Worm (Caenorhabditis elegans) whole organism, young adult: Measurements from ENCODE around the gene idpp-2.
A peak's percentile ranks its signal among the peaks of the same experiment; 100 is the strongest.

ENCODE experiments used
- B0019.2 ChIP-seq: fragments of 200-800 bp; sonication (Bioruptor generic); conservative IDR thresholded peaks from 2 replicates; pipeline ENCODE4 v1.3.6; 2022; ENCODE audit warnings: missing genetic modification reagents, missing genetic modification characterization, missing compliant biosample characterization
- F22D6.2 ChIP-seq: sonication (generic microtip); optimal IDR thresholded peaks from 2 replicates; lab custom pipeline; 2016; ENCODE audit warnings: mild to moderate bottlenecking, missing genetic modification characterization, missing compliant biosample characterization
- K11D2.4 ChIP-seq: fragments of 200-800 bp; sonication (Bioruptor generic); IDR thresholded peaks from 2 replicates; pipeline ENCODE4 v1.3.6; 2022; ENCODE audit warnings: missing genetic modification reagents, missing genetic modification characterization, missing compliant biosample characterization
- T07F8.4 ChIP-seq: sonication (generic microtip); optimal IDR thresholded peaks from 2 replicates; lab custom pipeline; 2016; ENCODE audit warnings: mild to moderate bottlenecking, missing genetic modification characterization, moderate library complexity, missing compliant biosample characterization
- Y53G8AR.9 ChIP-seq: fragments of 200-800 bp; sonication (Bioruptor generic); conservative IDR thresholded peaks from 2 replicates; pipeline ENCODE4 v1.3.6; 2022; ENCODE audit warnings: missing genetic modification reagents, missing genetic modification characterization, missing compliant biosample characterization
- Y67H2A.10 ChIP-seq: fragments of 200-800 bp; sonication (Bioruptor generic); conservative IDR thresholded peaks from 2 replicates; pipeline ENCODE4 v1.3.6; 2022; ENCODE audit warnings: missing genetic modification reagents, missing genetic modification characterization, missing compliant biosample characterization
- aptf-3 ChIP-seq: fragments of 200-800 bp; sonication (Bioruptor generic); IDR thresholded peaks from 2 replicates; pipeline ENCODE4 v1.3.6; 2022; ENCODE audit warnings: missing genetic modification characterization, missing compliant biosample characterization
- ccch-3 ChIP-seq: fragments of 200-800 bp; sonication (Bioruptor generic); optimal IDR thresholded peaks from 2 replicates; lab custom pipeline; 2018; ENCODE audit warnings: mild to moderate bottlenecking, missing genetic modification characterization, missing compliant biosample characterization
- cebp-1 ChIP-seq, 2 experiments: fragments of 200-800 bp in 1 of 2; sonication (Bioruptor generic) in 1 of 2; sonication (generic microtip) in 1 of 2; IDR thresholded peaks in 1 of 2; optimal IDR thresholded peaks in 1 of 2; 2 replicates each; pipeline versions ENCODE4 v1.3.6 to Lab custom; 2017 to 2022; ENCODE audit warnings: missing compliant biosample characterization in 2 of 2, missing genetic modification characterization in 2 of 2, mild to moderate bottlenecking in 1 of 2, missing genetic modification reagents in 1 of 2, moderate library complexity in 1 of 2
- ceh-40 ChIP-seq: fragments of 200-800 bp; sonication (Bioruptor generic); IDR thresholded peaks from 2 replicates; pipeline ENCODE4 v1.3.6; 2022; ENCODE audit warnings: missing genetic modification characterization, missing compliant biosample characterization
- chd-7 ChIP-seq: sonication (generic microtip); optimal IDR thresholded peaks from 2 replicates; lab custom pipeline; 2016; ENCODE audit warnings: mild to moderate bottlenecking, missing genetic modification characterization, moderate library complexity, missing compliant biosample characterization
- dox-1 ChIP-seq: fragments of 200-800 bp; sonication (Bioruptor generic); IDR thresholded peaks from 2 replicates; pipeline ENCODE4 v1.3.6; 2022; ENCODE audit warnings: missing genetic modification reagents, missing genetic modification characterization, missing compliant biosample characterization
- efl-1 ChIP-seq: fragments of 150-350 bp; optimal IDR thresholded peaks from 2 replicates; lab custom pipeline; 2014; ENCODE audit warnings: missing biosample characterization, missing genetic modification reagents, missing genetic modification characterization
- ekl-4 ChIP-seq: fragments of 200-800 bp; sonication (Bioruptor generic); IDR thresholded peaks from 2 replicates; pipeline ENCODE4 v1.3.6; 2022; ENCODE audit warnings: missing genetic modification reagents, missing genetic modification characterization, missing compliant biosample characterization
- fkh-3 ChIP-seq: sonication (generic microtip); optimal IDR thresholded peaks from 2 replicates; lab custom pipeline; 2016; ENCODE audit warnings: mild to moderate bottlenecking, missing genetic modification characterization, missing compliant biosample characterization
- hrde-1 ChIP-seq: sonication (generic microtip); optimal IDR thresholded peaks from 2 replicates; lab custom pipeline; 2016; ENCODE audit warnings: missing genetic modification characterization, mild to moderate bottlenecking, missing compliant biosample characterization, moderate library complexity, missing genotype, missing genetic modification reagents, borderline replicate concordance
- lin-35 ChIP-seq, 3 experiments: fragments of 150-350 bp in 2 of 3; sonication (generic microtip) in 1 of 3; optimal IDR thresholded peaks; 2 replicates each; lab custom pipeline; 2014 to 2018; ENCODE audit warnings: missing biosample characterization in 3 of 3, missing genetic modification characterization in 3 of 3, missing genetic modification reagents in 3 of 3
- lsl-1 ChIP-seq: fragments of 200-800 bp; sonication (Bioruptor generic); optimal IDR thresholded peaks from 2 replicates; lab custom pipeline; 2018; ENCODE audit warnings: mild to moderate bottlenecking, missing genetic modification characterization, moderate library complexity, missing compliant biosample characterization
- madf-10 ChIP-seq: sonication (generic microtip); optimal IDR thresholded peaks from 2 replicates; lab custom pipeline; 2016; ENCODE audit warnings: mild to moderate bottlenecking, missing genetic modification characterization, missing compliant biosample characterization
- madf-3 ChIP-seq: fragments of 200-800 bp; sonication (Bioruptor generic); IDR thresholded peaks from 2 replicates; pipeline ENCODE4 v1.3.6; 2022; ENCODE audit warnings: missing genetic modification reagents, missing genetic modification characterization, missing compliant biosample characterization
- madf-8 ChIP-seq: fragments of 200-800 bp; sonication (Bioruptor generic); conservative IDR thresholded peaks from 2 replicates; pipeline ENCODE4 v1.3.6; 2022; ENCODE audit warnings: missing genetic modification reagents, missing genetic modification characterization, missing compliant biosample characterization
- mcd-1 ChIP-seq: fragments of 200-800 bp; sonication (Bioruptor generic); IDR thresholded peaks from 2 replicates; pipeline ENCODE4 v1.3.6; 2022; ENCODE audit warnings: missing genetic modification reagents, missing genetic modification characterization, missing compliant biosample characterization
- nfya-2 ChIP-seq: fragments of 200-800 bp; sonication (Bioruptor generic); IDR thresholded peaks from 2 replicates; pipeline ENCODE4 v1.3.6; 2022; ENCODE audit warnings: missing genetic modification reagents, missing genetic modification characterization, missing compliant biosample characterization
- nfyb-1 ChIP-seq: fragments of 200-800 bp; sonication (Bioruptor generic); IDR thresholded peaks from 2 replicates; pipeline ENCODE4 v1.3.6; 2022; ENCODE audit warnings: missing genetic modification reagents, missing genetic modification characterization, missing compliant biosample characterization
- nhr-27 ChIP-seq: fragments of 200-800 bp; sonication (Bioruptor generic); optimal IDR thresholded peaks from 2 replicates; lab custom pipeline; 2018; ENCODE audit warnings: mild to moderate bottlenecking, missing genetic modification characterization, moderate library complexity, missing compliant biosample characterization
- nhr-80 ChIP-seq: sonication (generic microtip); optimal IDR thresholded peaks from 2 replicates; lab custom pipeline; 2016; ENCODE audit warnings: missing genetic modification characterization, missing compliant biosample characterization
- snpc-3.4 ChIP-seq: sonication (generic microtip); optimal IDR thresholded peaks from 2 replicates; lab custom pipeline; 2017; ENCODE audit warnings: missing genetic modification characterization, mild to moderate bottlenecking, missing compliant biosample characterization, antibody characterized with exemption, moderate library complexity, missing genotype, missing genetic modification reagents
- snpc-4 ChIP-seq, 5 experiments: fragments of 150-350 bp in 1 of 5; sonication (generic microtip) in 4 of 5; optimal IDR thresholded peaks; 2 replicates each; lab custom pipeline; 2014 to 2018; ENCODE audit warnings: missing genetic modification characterization in 5 of 5, missing biosample characterization in 3 of 5, antibody characterized with exemption in 2 of 5, mild to moderate bottlenecking in 2 of 5, missing compliant biosample characterization in 2 of 5, missing genotype in 2 of 5, moderate library complexity in 2 of 5, missing genetic modification reagents in 1 of 5
- somi-1 ChIP-seq: fragments of 200-800 bp; sonication (Bioruptor generic); optimal IDR thresholded peaks from 2 replicates; lab custom pipeline; 2018; ENCODE audit warnings: mild to moderate bottlenecking, missing genetic modification characterization, missing compliant biosample characterization
- sptf-2 ChIP-seq: fragments of 200-800 bp; sonication (Bioruptor generic); optimal IDR thresholded peaks from 2 replicates; lab custom pipeline; 2018; ENCODE audit warnings: mild to moderate bottlenecking, missing genetic modification characterization, missing compliant biosample characterization
- tbp1 ChIP-seq: fragments of 200-800 bp; sonication (Bioruptor generic); optimal IDR thresholded peaks from 2 replicates; lab custom pipeline; 2018; ENCODE audit warnings: mild to moderate bottlenecking, missing genetic modification characterization, missing compliant biosample characterization
- tbx-9 ChIP-seq: sonication (generic microtip); optimal IDR thresholded peaks from 2 replicates; lab custom pipeline; 2016; ENCODE audit warnings: borderline replicate concordance, missing genetic modification characterization, inconsistent platforms, missing compliant biosample characterization
- zfh-2 ChIP-seq: fragments of 200-800 bp; sonication (Bioruptor generic); conservative IDR thresholded peaks from 2 replicates; pipeline ENCODE4 v1.3.6; 2022; ENCODE audit warnings: missing genetic modification reagents, missing genetic modification characterization, missing compliant biosample characterization

idpp-2 gene

ce11 chrV:16067-16845 is 14.8 kb downstream of the idpp-2 start:
- TF ChIP-seq nhr-80: peak; percentile 37
- 0 out of 2 replicates have a peak, but pooled peaks have one; percentile 41 for TF ChIP-seq nfyb-1 (GFP tag; lab: Robert Waterston, UW)
- TF ChIP-seq mcd-1 (GFP tag; lab: Robert Waterston, UW): no peak
- TF ChIP-seq ekl-4 (GFP tag; lab: Robert Waterston, UW): no peak
- TF ChIP-seq Y67H2A.10 (GFP tag; lab: Robert Waterston, UW): no peak
- no peak for TF ChIP-seq ceh-40
- TF ChIP-seq B0019.2 (GFP tag; lab: Robert Waterston, UW): no peak
- no peak for TF ChIP-seq nfya-2 (GFP tag; lab: Robert Waterston, UW)
- TF ChIP-seq dox-1 (GFP tag; lab: Robert Waterston, UW): 0 out of 2 replicates have a peak, but pooled peaks have one; percentile 41
- TF ChIP-seq cebp-1 (GFP tag; IDR thresholded peaks at IDR 0.05; lab: Robert Waterston, UW): no peak
- TF ChIP-seq cebp-1 (tag; optimal IDR thresholded peaks at IDR 0.05; lab: Kevin White, UChicago): peak; percentile 27
- TF ChIP-seq madf-3 (GFP tag; lab: Robert Waterston, UW): no peak
- no peak for TF ChIP-seq sptf-2
- no peak for TF ChIP-seq nhr-27 (tag; lab: Kevin White, UChicago)
- TF ChIP-seq chd-7 (tag; lab: Kevin White, UChicago): no peak

ce11 chrV:20518-20917 is 19.1 kb downstream of the idpp-2 start, which contains the start of gene egl-8:
egl-8 (plus strand) TSS chrV:20818.
- TF ChIP-seq madf-8 (GFP tag; lab: Robert Waterston, UW) (no peak), lin-35 (GFP tag; optimal IDR thresholded peaks at IDR 0.05; lab: Kevin White, UChicago) (no peak), snpc-4 (GFP tag; optimal IDR thresholded peaks at IDR 0.05; lab: Kevin White, UChicago) (no peak), snpc-4 (tag; optimal IDR thresholded peaks at IDR 0.05; lab: Kevin White, UChicago) (no peak)

ce11 chrV:21848-22247 is 20.4 kb downstream of the idpp-2 start:
- no peak for TF ChIP-seq tbp1 (GFP tag; lab: Kevin White, UChicago)
- TF ChIP-seq lin-35 (GFP tag; optimal IDR thresholded peaks at IDR 0.05; lab: Kevin White, UChicago): peak in 1 of 3 experiments; percentile 2
- TF ChIP-seq nhr-80: peak; percentile 41

ce11 chrV:24181-24580 is 22.7 kb downstream of the idpp-2 start:
- TF ChIP-seq tbx-9 (tag; lab: Kevin White, UChicago) (no peak), madf-10 (tag; lab: Kevin White, UChicago) (no peak), K11D2.4 (GFP tag; lab: Robert Waterston, UW) (no peak), fkh-3 (no peak), snpc-3.4 (no peak), Y53G8AR.9 (GFP tag; lab: Robert Waterston, UW) (no peak), hrde-1 (tag; lab: Kevin White, UChicago) (no peak), ccch-3 (GFP tag; lab: Kevin White, UChicago) (no peak), lsl-1 (GFP tag; lab: Kevin White, UChicago) (no peak), nfyb-1 (GFP tag; lab: Robert Waterston, UW) (no peak), madf-3 (GFP tag; lab: Robert Waterston, UW) (no peak), efl-1 (GFP tag; lab: Kevin White, UChicago) (no peak), T07F8.4 (tag; lab: Kevin White, UChicago) (no peak), aptf-3 (GFP tag; lab: Robert Waterston, UW) (no peak), zfh-2 (GFP tag; lab: Robert Waterston, UW) (no peak), F22D6.2 (no peak), somi-1 (GFP tag; lab: Kevin White, UChicago) (no peak), tbp1 (GFP tag; lab: Kevin White, UChicago) (no peak), nhr-80 (no peak)
